Fruit fly (Drosophila melanogaster): Measurements from ENCODE around the gene Dip-C.

Gene Dip-C

dm6 chr3R:12422379-12422975, 8.9 kb upstream of the Dip-C start, which contains the start of the genes Scgbeta and CG17202 (continued):
- TF ChIP-seq phol (tag; optimal IDR thresholded peaks at IDR 0.05) (peak; percentile 93), ranshi (GFP tag; IDR thresholded peaks at IDR 0.05) (no peak), stc (GFP tag; IDR thresholded peaks at IDR 0.05) (no peak), CG11695 (GFP tag; IDR thresholded peaks at IDR 0.05) (no peak), CG15601 (tag; optimal IDR thresholded peaks at IDR 0.05) (no peak), Sin3A (optimal IDR thresholded peaks at IDR 0.05) (peak; percentile 59), CG33213 (GFP tag; optimal IDR thresholded peaks at IDR 0.05) (peak; percentile 67), CG13624 (GFP tag; optimal IDR thresholded peaks at IDR 0.05) (peak; percentile 30), CG3065 (GFP tag; optimal IDR thresholded peaks at IDR 0.05) (no peak), Ets65A (GFP tag) (peak; percentile 49), dpn (GFP tag; optimal IDR thresholded peaks at IDR 0.05) (peak in 1 of 2 experiments; percentile 17), mam (GFP tag; optimal IDR thresholded peaks at IDR 0.05) (peak; percentile 28), twi (tag; optimal IDR thresholded peaks at IDR 0.05) (no peak), row (GFP tag; IDR thresholded peaks at IDR 0.05) (peak; percentile 89), Lpt (GFP tag; optimal IDR thresholded peaks at IDR 0.05) (no peak), CG6272 (GFP tag; IDR thresholded peaks at IDR 0.05) (no peak), CG12744 (GFP tag; optimal IDR thresholded peaks at IDR 0.05) (peak; percentile 32), CG11247 (GFP tag; IDR thresholded peaks at IDR 0.05) (no peak), CG11560 (tag; IDR thresholded peaks at IDR 0.05) (no peak), Dad (GFP tag; optimal IDR thresholded peaks at IDR 0.05) (no peak), Pdp1 (GFP tag; optimal IDR thresholded peaks at IDR 0.05) (no peak), jumu (GFP tag; optimal IDR thresholded peaks at IDR 0.05) (no peak), dysf (GFP tag; IDR thresholded peaks at IDR 0.05) (no peak), jing (GFP tag; optimal IDR thresholded peaks at IDR 0.05) (no peak), Med (GFP tag) (peak; percentile 69), CG3163 (GFP tag; optimal IDR thresholded peaks at IDR 0.05) (no peak), Dll (GFP tag; IDR thresholded peaks at IDR 0.05; ENCODE audit: partially characterized antibody) (no peak), NC2α (GFP tag; optimal IDR thresholded peaks at IDR 0.05) (no peak), H2.0 (GFP tag; IDR thresholded peaks at IDR 0.05) (no peak), CG30020 (tag; optimal IDR thresholded peaks at IDR 0.05) (no peak), chif (GFP tag; optimal IDR thresholded peaks at IDR 0.05) (peak in 1 of 2 experiments; percentile 8), CG17361 (GFP tag; IDR thresholded peaks at IDR 0.05) (no peak), tll (GFP tag; optimal IDR thresholded peaks at IDR 0.05) (peak in 1 of 2 experiments; percentile 44), Stat92E (GFP tag; optimal IDR thresholded peaks at IDR 0.05) (no peak), C15 (GFP tag; IDR thresholded peaks at IDR 0.05) (no peak), seq (GFP tag; IDR thresholded peaks at IDR 0.05) (no peak), CG10959 (GFP tag; IDR thresholded peaks at IDR 0.05) (no peak), Ets97D (GFP tag; optimal IDR thresholded peaks at IDR 0.05) (peak; percentile 65), CG9609 (GFP tag; optimal IDR thresholded peaks at IDR 0.05) (no peak), CG3838 (GFP tag; optimal IDR thresholded peaks at IDR 0.05) (no peak), Spps (tag; optimal IDR thresholded peaks at IDR 0.05) (no peak), CG6175 (GFP tag; IDR thresholded peaks at IDR 0.05) (no peak), CG42726 (GFP tag; IDR thresholded peaks at IDR 0.05; ENCODE audit: partially characterized antibody) (no peak), CG9437 (GFP tag; optimal IDR thresholded peaks at IDR 0.05) (no peak), CG6254 (GFP tag; optimal IDR thresholded peaks at IDR 0.05) (no peak), HmgZ (tag; optimal IDR thresholded peaks at IDR 0.05) (peak; percentile 62), CG4404 (GFP tag; IDR thresholded peaks at IDR 0.05) (no peak), CG13296 (GFP tag; optimal IDR thresholded peaks at IDR 0.05) (no peak), CG1603 (tag; optimal IDR thresholded peaks at IDR 0.05) (no peak), hth (optimal IDR thresholded peaks at IDR 0.05) (no peak), z (GFP tag; IDR thresholded peaks at IDR 0.05) (no peak), CG2889 (GFP tag; IDR thresholded peaks at IDR 0.05) (no peak)
